Fruit fly (Drosophila melanogaster) whole organism, adult: ENCODE measurements around the gene Dbp21E2.

Experiments
- CG11617 ChIP-seq: fragments of 200-800 bp; sonication (Bioruptor generic); optimal IDR thresholded peaks from 2 replicates; lab custom pipeline; 2017; ENCODE audit warnings: mild to moderate bottlenecking, missing biosample characterization, missing genetic modification reagents, missing genetic modification characterization
- CG12768 ChIP-seq: fragments of 200-800 bp; sonication (Bioruptor generic); optimal IDR thresholded peaks from 2 replicates; lab custom pipeline; 2017; ENCODE audit warnings: missing biosample characterization, missing genetic modification characterization, mild to moderate bottlenecking, moderate library complexity, missing genetic modification reagents
- CG14711 ChIP-seq: fragments of 200-800 bp; sonication (Bioruptor generic); optimal IDR thresholded peaks from 2 replicates; lab custom pipeline; 2018; ENCODE audit warnings: missing biosample characterization, mild to moderate bottlenecking, missing genetic modification characterization, moderate library complexity
- CG1620 ChIP-seq: fragments of 200-800 bp; sonication (Bioruptor generic); optimal IDR thresholded peaks from 2 replicates; lab custom pipeline; 2016; ENCODE audit warnings: missing biosample characterization, missing genetic modification characterization
- CG33017 ChIP-seq: fragments of 200-800 bp; sonication (Bioruptor generic); optimal IDR thresholded peaks from 2 replicates; lab custom pipeline; 2018; ENCODE audit warnings: missing biosample characterization, mild to moderate bottlenecking, missing genetic modification characterization, moderate library complexity
- CG5204 ChIP-seq: fragments of 200-800 bp; sonication (Bioruptor generic); optimal IDR thresholded peaks from 2 replicates; lab custom pipeline; 2016; ENCODE audit warnings: missing biosample characterization, missing genetic modification characterization
- CG7045 ChIP-seq: fragments of 200-800 bp; sonication (Bioruptor generic); optimal IDR thresholded peaks from 2 replicates; lab custom pipeline; 2017; ENCODE audit warnings: missing biosample characterization, mild to moderate bottlenecking, missing genetic modification characterization
- CG7101 ChIP-seq: fragments of 200-800 bp; sonication (Bioruptor generic); optimal IDR thresholded peaks from 2 replicates; lab custom pipeline; 2018; ENCODE audit warnings: missing biosample characterization, mild to moderate bottlenecking, missing genetic modification characterization, moderate library complexity
- Clk ChIP-seq: fragments of 200-800 bp; sonication (Bioruptor generic); optimal IDR thresholded peaks from 2 replicates; lab custom pipeline; 2017; ENCODE audit warnings: missing biosample characterization, missing genetic modification characterization
- Crg-1 ChIP-seq: fragments of 200-800 bp; sonication (Bioruptor generic); optimal IDR thresholded peaks from 2 replicates; lab custom pipeline; 2016; ENCODE audit warnings: missing biosample characterization, missing genetic modification characterization
- Hr96 ChIP-seq: fragments of 200-800 bp; sonication (Bioruptor generic); optimal IDR thresholded peaks from 2 replicates; lab custom pipeline; 2016; ENCODE audit warnings: missing biosample characterization, missing genetic modification characterization
- Mnt ChIP-seq: fragments of 200-800 bp; sonication (Bioruptor generic); optimal IDR thresholded peaks from 2 replicates; lab custom pipeline; 2016; ENCODE audit warnings: missing biosample characterization, mild to moderate bottlenecking, missing genetic modification characterization
- bab1 ChIP-seq: fragments of 200-800 bp; sonication (Bioruptor generic); optimal IDR thresholded peaks from 3 replicates; lab custom pipeline; 2019; ENCODE audit warnings: missing biosample characterization, mild to moderate bottlenecking, missing genetic modification characterization, moderate library complexity
- cic ChIP-seq: fragments of 200-800 bp; sonication (Bioruptor generic); optimal IDR thresholded peaks from 2 replicates; lab custom pipeline; 2017; ENCODE audit warnings: missing biosample characterization, mild to moderate bottlenecking, missing genetic modification characterization, moderate library complexity
- cnc ChIP-seq, 2 experiments: fragments of >200 bp; optimal IDR thresholded peaks; 2 replicates each; lab custom pipeline; 2017
- kay ChIP-seq: fragments of 200-800 bp; sonication (Bioruptor generic); peaks from one replicate; lab custom pipeline; 2016; ENCODE audit warnings: missing biosample characterization, missing genetic modification characterization, borderline replicate concordance
- ovo ChIP-seq: fragments of 200-800 bp; sonication (Bioruptor generic); optimal IDR thresholded peaks from 2 replicates; lab custom pipeline; 2016; ENCODE audit warnings: missing biosample characterization, missing genetic modification characterization
- pad ChIP-seq: fragments of 200-800 bp; sonication (Bioruptor generic); optimal IDR thresholded peaks from 3 replicates; lab custom pipeline; 2017; ENCODE audit warnings: missing biosample characterization, missing genetic modification characterization, mild to moderate bottlenecking, moderate library complexity, missing genetic modification reagents
- tj ChIP-seq: fragments of 200-800 bp; sonication (Bioruptor generic); optimal IDR thresholded peaks from 3 replicates; lab custom pipeline; 2017; ENCODE audit warnings: missing biosample characterization, mild to moderate bottlenecking, missing genetic modification characterization, moderate library complexity
- toe ChIP-seq: fragments of 200-800 bp; sonication (Bioruptor generic); optimal IDR thresholded peaks from 2 replicates; lab custom pipeline; 2016; ENCODE audit warnings: missing biosample characterization, missing genetic modification characterization

The Dbp21E2 gene

DNA sequence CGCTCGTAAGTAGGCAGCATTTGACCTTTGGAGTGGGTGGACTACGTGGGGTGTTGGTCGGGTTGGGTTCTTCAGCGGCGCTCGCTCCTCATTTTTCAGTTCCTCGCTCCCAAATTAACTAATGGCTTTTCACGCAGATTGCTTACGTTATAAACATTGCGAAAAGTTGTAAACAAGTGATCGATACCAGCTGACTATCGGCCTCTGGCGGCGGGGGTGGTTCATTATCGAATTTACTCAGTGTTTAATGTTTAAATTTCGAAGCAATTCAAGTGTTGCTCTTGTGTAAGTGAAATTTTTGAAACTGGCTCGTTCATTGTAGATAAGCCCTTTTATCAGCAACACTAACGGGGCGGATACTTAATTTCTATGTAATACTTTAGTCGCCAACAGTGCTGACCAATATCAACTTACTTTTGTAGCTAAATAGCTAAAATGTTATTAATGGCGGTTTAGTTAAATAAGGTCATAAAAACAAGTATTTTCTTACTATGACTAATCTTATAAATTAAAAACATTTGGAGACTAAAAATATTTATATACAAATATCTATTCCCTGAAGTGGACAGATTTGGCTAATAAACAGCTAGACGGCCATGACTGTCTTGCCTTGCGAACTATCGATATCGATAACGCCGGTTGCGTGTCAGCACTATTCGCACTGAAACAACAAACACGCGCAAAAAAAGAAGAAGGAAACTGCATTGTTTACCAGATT lies 8.1 kb downstream of the Dbp21E2 start, which contains the start of the genes PGAP2 and Clp:
Gene PGAP2, minus strand, starts transcription at position 194 of the 718 bp plus-strand sequence.
Gene Clp, plus strand, starts transcription at position 650 of the 718 bp plus-strand sequence.
- peak; percentile 60 for TF ChIP-seq Hr96 (GFP tag; lab: Kevin White, UChicago)
- peak; percentile 41 for TF ChIP-seq CG12768
- peak; percentile 75 for TF ChIP-seq CG7101 (tag; lab: Kevin White, UChicago)
- TF ChIP-seq CG11617 (GFP tag; lab: Kevin White, UChicago) = peak; percentile 78
- TF ChIP-seq CG14711 = peak; percentile 68
- TF ChIP-seq toe (GFP tag; lab: Kevin White, UChicago) = peak; percentile 86
- peak; percentile 53 for TF ChIP-seq bab1 (GFP tag; lab: Kevin White, UChicago)
- TF ChIP-seq kay (GFP tag; lab: Kevin White, UChicago) = no peak
- no peak for TF ChIP-seq CG5204 (GFP tag; lab: Kevin White, UChicago)
- no peak for TF ChIP-seq ovo (GFP tag; lab: Kevin White, UChicago)
- TF ChIP-seq CG1620 (GFP tag; lab: Kevin White, UChicago) = peak; percentile 71
- TF ChIP-seq tj (GFP tag; lab: Kevin White, UChicago) = peak; percentile 79
- TF ChIP-seq Mnt = peak; percentile 64
- peak; percentile 59 for TF ChIP-seq CG7045 (GFP tag; lab: Kevin White, UChicago)
- peak; percentile 66 for TF ChIP-seq Crg-1
- peak; percentile 46 for TF ChIP-seq CG33017 (tag; lab: Kevin White, UChicago)
- TF ChIP-seq Clk (GFP tag; lab: Kevin White, UChicago) = peak; percentile 42
- TF ChIP-seq pad (GFP tag; lab: Kevin White, UChicago) = peak; percentile 55
- no peak for TF ChIP-seq cnc (optimal IDR thresholded peaks at IDR 0.05; lab: Kevin White, UChicago)
- peak; percentile 21 for TF ChIP-seq cic

- TF ChIP-seq tj (GFP tag; lab: Kevin White, UChicago) (no peak), kay (GFP tag; lab: Kevin White, UChicago) (no peak), CG12768 (peak; percentile 20), CG11617 (GFP tag; lab: Kevin White, UChicago) (peak; percentile 4), CG14711 (peak; percentile 97), CG7045 (GFP tag; lab: Kevin White, UChicago) (no peak), CG7101 (tag; lab: Kevin White, UChicago) (peak; percentile 37), toe (GFP tag; lab: Kevin White, UChicago) (no peak), CG1620 (GFP tag; lab: Kevin White, UChicago) (no peak), Hr96 (GFP tag; lab: Kevin White, UChicago) (peak; percentile 9), ovo (GFP tag; lab: Kevin White, UChicago) (no peak), pad (GFP tag; lab: Kevin White, UChicago) (no peak), Clk (GFP tag; lab: Kevin White, UChicago) (no peak), CG5204 (GFP tag; lab: Kevin White, UChicago) (no peak), CG33017 (tag; lab: Kevin White, UChicago) (peak; percentile 14), cic (no peak), Mnt (peak; percentile 30), bab1 (GFP tag; lab: Kevin White, UChicago) (peak; percentile 68), Crg-1 (peak; percentile 10), cnc (optimal IDR thresholded peaks at IDR 0.05; lab: Kevin White, UChicago) (no peak)
Observed at dm6 chr2L:821242-821985, 10.0 kb downstream of the Dbp21E2 start, which contains the start of gene CG3662. Gene CG3662, plus strand, starts transcription at chr2L:821289.

- no peak for TF ChIP-seq CG11617 (GFP tag; lab: Kevin White, UChicago)
- TF ChIP-seq Crg-1 = peak; percentile 16
- peak; percentile 21 for TF ChIP-seq cic
- TF ChIP-seq tj (GFP tag; lab: Kevin White, UChicago) = peak; percentile 93
- TF ChIP-seq CG7101 (tag; lab: Kevin White, UChicago) = peak; percentile 4
Observed at dm6 chr2L:821986-822711, 10.8 kb downstream of the Dbp21E2 start.

DNA sequence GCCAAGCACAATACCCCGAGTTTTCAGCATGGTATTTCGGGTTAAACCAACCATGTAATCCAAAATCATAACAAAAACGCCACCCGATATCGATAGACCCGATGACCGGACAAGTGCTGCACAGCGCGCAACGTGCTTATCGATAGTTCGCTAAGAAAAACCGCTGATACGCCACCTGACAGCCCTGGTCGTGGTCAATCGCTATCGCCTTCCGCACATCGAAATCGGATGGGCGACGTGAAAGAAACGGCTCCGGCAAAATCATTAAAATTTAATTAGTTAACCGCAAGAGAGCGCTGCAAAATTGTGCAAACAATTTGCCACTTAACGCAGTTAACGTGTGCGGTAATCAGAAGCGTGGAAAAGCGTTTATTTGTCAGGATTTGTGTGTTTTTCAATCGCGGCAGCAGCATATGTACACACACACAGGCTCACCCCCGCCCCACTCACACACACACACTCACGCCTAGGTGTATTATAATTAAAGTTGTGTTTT lies 14.4 kb downstream of the Dbp21E2 start, which contains the start of the genes CG3862 and dock:
Gene CG3862, minus strand, starts transcription at position 94 of the 496 bp plus-strand sequence.
Gene dock, plus strand, starts transcription at position 202 of the 496 bp plus-strand sequence.
- TF ChIP-seq cnc (optimal IDR thresholded peaks at IDR 0.05; lab: Kevin White, UChicago) = no peak
- TF ChIP-seq CG7101 (tag; lab: Kevin White, UChicago) = peak; percentile 67
- TF ChIP-seq bab1 (GFP tag; lab: Kevin White, UChicago) = peak; percentile 85
- peak; percentile 62 for TF ChIP-seq pad (GFP tag; lab: Kevin White, UChicago)
- TF ChIP-seq CG5204 (GFP tag; lab: Kevin White, UChicago) = no peak
- TF ChIP-seq toe (GFP tag; lab: Kevin White, UChicago) = no peak
- TF ChIP-seq CG1620 (GFP tag; lab: Kevin White, UChicago) = peak; percentile 63
- peak; percentile 43 for TF ChIP-seq CG11617 (GFP tag; lab: Kevin White, UChicago)
- TF ChIP-seq Mnt = peak; percentile 87
- TF ChIP-seq ovo (GFP tag; lab: Kevin White, UChicago) = peak; percentile 56
- TF ChIP-seq CG7045 (GFP tag; lab: Kevin White, UChicago) = no peak
- peak; percentile 72 for TF ChIP-seq cic
- TF ChIP-seq Hr96 (GFP tag; lab: Kevin White, UChicago) = peak; percentile 65
- TF ChIP-seq CG12768 = peak; percentile 71
- peak; percentile 51 for TF ChIP-seq Clk (GFP tag; lab: Kevin White, UChicago)
- TF ChIP-seq kay (GFP tag; lab: Kevin White, UChicago) = no peak
- TF ChIP-seq tj (GFP tag; lab: Kevin White, UChicago) = peak; percentile 86
- TF ChIP-seq CG14711 = peak; percentile 83
- TF ChIP-seq CG33017 (tag; lab: Kevin White, UChicago) = peak; percentile 30
- peak; percentile 80 for TF ChIP-seq Crg-1
